Worm (Caenorhabditis elegans) whole organism, midembryonic: Measurements from ENCODE around the gene srz-20.

Experiments used
- flt-1 ChIP-seq: fragments of 200-800 bp; sonication (Bioruptor generic); IDR thresholded peaks from 2 replicates; pipeline ENCODE4 v1.3.6; 2022; ENCODE audit warnings: missing genetic modification characterization, missing compliant biosample characterization
- klf-2 ChIP-seq: fragments of 200-800 bp; sonication (Bioruptor generic); conservative IDR thresholded peaks from 2 replicates; pipeline ENCODE4 v1.3.6; 2022; ENCODE audit warnings: missing genetic modification reagents, missing genetic modification characterization, missing compliant biosample characterization
- med-1 ChIP-seq: sonication (generic microtip); optimal IDR thresholded peaks from 2 replicates; lab custom pipeline; 2017; ENCODE audit warnings: missing genetic modification characterization, mild to moderate bottlenecking, missing compliant biosample characterization, antibody characterized with exemption, missing genetic modification reagents; ENCODE audit not compliant: insufficient read depth
- ztf-23 ChIP-seq: fragments of 200-800 bp; sonication (Bioruptor generic); IDR thresholded peaks from 2 replicates; pipeline ENCODE4 v1.3.6; 2022; ENCODE audit warnings: missing genetic modification reagents, missing genetic modification characterization, missing compliant biosample characterization
- ztf-29 ChIP-seq: fragments of 200-800 bp; sonication (Bioruptor generic); IDR thresholded peaks from 2 replicates; pipeline ENCODE4 v1.3.6; 2022; ENCODE audit warnings: missing genetic modification reagents, missing genetic modification characterization, missing compliant biosample characterization

ce11 chrIV:3869875-3870274, 45.5 kb upstream of the srz-20 start:
- no peak for TF ChIP-seq med-1 (GFP tag; lab: Kevin White, UChicago)
- no peak for TF ChIP-seq ztf-29 (GFP tag; lab: Robert Waterston, UW)
- TF ChIP-seq ztf-23 (GFP tag; lab: Robert Waterston, UW): no peak
- no peak for TF ChIP-seq flt-1
- TF ChIP-seq klf-2: no peak
